Worm (Caenorhabditis elegans): ENCODE results near the gene F59D12.2.

DNA sequence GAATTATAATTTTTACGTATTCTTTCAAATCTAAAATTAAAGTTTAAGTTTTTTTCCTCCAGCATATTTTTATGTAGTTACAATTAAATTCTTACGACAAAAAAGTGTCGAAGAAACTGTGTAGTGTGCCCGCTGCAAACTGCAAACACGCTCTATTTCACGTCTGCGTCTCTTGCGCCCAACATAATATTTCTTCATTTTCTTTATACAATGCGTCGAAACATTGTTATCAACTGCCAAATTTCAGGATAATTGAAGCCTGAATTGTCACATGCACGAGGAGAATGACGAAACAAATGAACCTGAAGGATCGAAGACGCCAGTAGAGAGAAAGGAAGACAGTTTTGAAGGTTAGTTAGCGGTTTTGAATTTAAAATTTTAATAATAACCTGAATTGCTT is 13.7 kb upstream of the F59D12.2 start, which contains the start of gene C03H12.1:
- TF ChIP-seq nhr-11 (tag; optimal IDR thresholded peaks at IDR 0.05) (no peak), gei-8 (GFP tag; optimal IDR thresholded peaks at IDR 0.05) (no peak), Y5F2A.4 (GFP tag; optimal IDR thresholded peaks at IDR 0.05) (no peak), F49E8.2 (tag; optimal IDR thresholded peaks at IDR 0.05; ENCODE audit: borderline replicate concordance) (no peak), pha-4 (GFP tag; IDR thresholded peaks at IDR 0.05) (no peak), pha-4 (tag; optimal IDR thresholded peaks at IDR 0.05) (no peak), egl-27 (tag; optimal IDR thresholded peaks at IDR 0.05) (no peak), ctbp-1 (GFP tag; IDR thresholded peaks at IDR 0.05) (no peak), nhr-102 (tag; optimal IDR thresholded peaks at IDR 0.05) (no peak), lsy-2 (tag; optimal IDR thresholded peaks at IDR 0.05) (no peak), lin-13 (GFP tag; optimal IDR thresholded peaks at IDR 0.05) (no peak)
